Fruit fly (Drosophila melanogaster) whole organism, embryonic: ENCODE results near the gene eIF3d1.

Experiments used
- CG15073 ChIP-seq: fragments of 200-800 bp; sonication (Bioruptor generic); optimal IDR thresholded peaks from 2 replicates; lab custom pipeline; 2016; ENCODE audit warnings: missing biosample characterization, missing genetic modification characterization
- CG6854 ChIP-seq: fragments of 200-800 bp; sonication (Bioruptor generic); optimal IDR thresholded peaks from 3 replicates; lab custom pipeline; 2017; ENCODE audit warnings: missing biosample characterization, mild to moderate bottlenecking, missing genetic modification characterization
- Stat92E ChIP-seq, 3 experiments: fragments of >200 bp in 2 of 3; fragments of 200-800 bp in 1 of 3; sonication (Bioruptor generic) in 1 of 3; optimal IDR thresholded peaks; 2 replicates each; lab custom pipeline; 2017 to 2019; ENCODE audit warnings: missing biosample characterization in 3 of 3, missing genetic modification characterization in 3 of 3, mild to moderate bottlenecking in 1 of 3, moderate library complexity in 1 of 3
- p53 ChIP-seq: fragments of 200-800 bp; sonication (Bioruptor generic); optimal IDR thresholded peaks from 2 replicates; lab custom pipeline; 2016; ENCODE audit warnings: missing biosample characterization, missing genetic modification characterization

dm6 chr3R:23668583-23668982, 11.3 kb upstream of the eIF3d1 start:
- no peak for TF ChIP-seq p53 (GFP tag; lab: Kevin White, UChicago)
- no peak for TF ChIP-seq Stat92E (GFP tag; optimal IDR thresholded peaks at IDR 0.05; lab: Kevin White, UChicago)
- no peak for TF ChIP-seq CG6854
- TF ChIP-seq CG15073: no peak
